Fruit fly (Drosophila melanogaster) Kc167 (cell line): ENCODE measurements around the gene CG12355.

Experiments
- Myc ChIP-seq: fragments of >200 bp; optimal IDR thresholded peaks from 2 replicates; lab custom pipeline; 2017; ENCODE audit warnings: missing external identifiers
- Sin3A ChIP-seq: fragments of >200 bp; optimal IDR thresholded peaks from 2 replicates; lab custom pipeline; 2018; ENCODE audit warnings: missing external identifiers
- h ChIP-seq: fragments of >200 bp; optimal IDR thresholded peaks from 3 replicates; lab custom pipeline; 2018; ENCODE audit warnings: missing external identifiers
- insv ChIP-seq: fragments of >200 bp; optimal IDR thresholded peaks from 3 replicates; lab custom pipeline; 2018; ENCODE audit warnings: missing external identifiers
- psq ChIP-seq: fragments of >200 bp; optimal IDR thresholded peaks from 2 replicates; lab custom pipeline; 2017; ENCODE audit warnings: missing external identifiers
- ttk ChIP-seq: sonication (Bioruptor generic); optimal IDR thresholded peaks from 2 replicates; lab custom pipeline; 2017; ENCODE audit warnings: missing external identifiers

dm6 chr3L:15508750-15509149 lies 13.4 kb upstream of the CG12355 start, which contains the start of gene Z600:
- no peak for TF ChIP-seq psq (lab: Kevin White, UChicago)
- TF ChIP-seq ttk = no peak
- no peak for TF ChIP-seq h (lab: Kevin White, UChicago)
- TF ChIP-seq insv (lab: Kevin White, UChicago) = no peak
- TF ChIP-seq Sin3A (lab: Kevin White, UChicago) = no peak
- TF ChIP-seq Myc (lab: Kevin White, UChicago) = no peak
